Fruit fly (Drosophila melanogaster) whole organism, embryonic: ENCODE measurements around the gene SKIP.

Source experiments
- BtbVII ChIP-seq: fragments of 200-800 bp; sonication (Bioruptor generic); optimal IDR thresholded peaks from 3 replicates; lab custom pipeline; 2017; ENCODE audit warnings: missing biosample characterization, mild to moderate bottlenecking, missing genetic modification characterization
- CG10366 ChIP-seq: fragments of 200-800 bp; sonication (Bioruptor generic); IDR thresholded peaks from 2 replicates; pipeline ENCODE4 v1.3.6; 2022; ENCODE audit warnings: missing biosample characterization, missing genetic modification characterization
- CG11085 ChIP-seq: fragments of 200-800 bp; sonication (Bioruptor generic); IDR thresholded peaks from 2 replicates; pipeline ENCODE4 v1.3.6; 2022; ENCODE audit warnings: missing biosample characterization, missing genetic modification characterization
- CG14710 ChIP-seq: fragments of 200-800 bp; sonication (Bioruptor generic); optimal IDR thresholded peaks from 3 replicates; lab custom pipeline; 2019; ENCODE audit warnings: missing biosample characterization, mild to moderate bottlenecking, missing genetic modification characterization, moderate library complexity
- CG1603 ChIP-seq: fragments of 200-800 bp; sonication (Bioruptor generic); optimal IDR thresholded peaks from 2 replicates; lab custom pipeline; 2019; ENCODE audit warnings: missing biosample characterization, mild to moderate bottlenecking, missing genetic modification characterization, moderate library complexity
- CG17829 ChIP-seq: fragments of 200-800 bp; optimal IDR thresholded peaks from 2 replicates; lab custom pipeline; 2019; ENCODE audit warnings: missing biosample characterization, mild to moderate bottlenecking, missing genetic modification characterization, moderate library complexity
- CG18262 ChIP-seq: fragments of 200-800 bp; optimal IDR thresholded peaks from 3 replicates; lab custom pipeline; 2019; ENCODE audit warnings: missing biosample characterization, mild to moderate bottlenecking, missing genetic modification characterization, moderate library complexity
- CG2120 ChIP-seq: fragments of 200-800 bp; sonication (Bioruptor generic); optimal IDR thresholded peaks from 3 replicates; lab custom pipeline; 2016; ENCODE audit warnings: missing biosample characterization, missing genetic modification characterization
- CG2712 ChIP-seq: fragments of 200-800 bp; optimal IDR thresholded peaks from 3 replicates; lab custom pipeline; 2019; ENCODE audit warnings: missing biosample characterization, mild to moderate bottlenecking, missing genetic modification characterization, moderate library complexity
- CG30403 ChIP-seq: fragments of 200-800 bp; sonication (Bioruptor generic); optimal IDR thresholded peaks from 3 replicates; lab custom pipeline; 2016; ENCODE audit warnings: missing biosample characterization, missing genetic modification characterization
- CG3065 ChIP-seq: fragments of 200-800 bp; sonication (Bioruptor generic); optimal IDR thresholded peaks from 2 replicates; lab custom pipeline; 2016; ENCODE audit warnings: missing biosample characterization, missing genetic modification characterization
- CG3163 ChIP-seq: fragments of 200-800 bp; sonication (Bioruptor generic); optimal IDR thresholded peaks from 3 replicates; lab custom pipeline; 2016; ENCODE audit warnings: missing biosample characterization, missing genetic modification characterization
- CG3838 ChIP-seq: fragments of 200-800 bp; sonication (Bioruptor generic); optimal IDR thresholded peaks from 3 replicates; lab custom pipeline; 2016; ENCODE audit warnings: missing biosample characterization, missing genetic modification characterization
- CG4617 ChIP-seq: fragments of 200-800 bp; sonication (Bioruptor generic); optimal IDR thresholded peaks from 3 replicates; lab custom pipeline; 2016; ENCODE audit warnings: missing biosample characterization, missing genetic modification characterization, borderline replicate concordance
- CG6854 ChIP-seq: fragments of 200-800 bp; sonication (Bioruptor generic); optimal IDR thresholded peaks from 3 replicates; lab custom pipeline; 2017; ENCODE audit warnings: missing biosample characterization, mild to moderate bottlenecking, missing genetic modification characterization
- CG7271 ChIP-seq: fragments of 200-800 bp; sonication (Bioruptor generic); optimal IDR thresholded peaks from 2 replicates; lab custom pipeline; 2018; ENCODE audit warnings: missing biosample characterization, mild to moderate bottlenecking, missing genetic modification characterization, moderate library complexity
- CG7839 ChIP-seq: fragments of 200-800 bp; sonication (Bioruptor generic); optimal IDR thresholded peaks from 3 replicates; lab custom pipeline; 2018; ENCODE audit warnings: missing biosample characterization, mild to moderate bottlenecking, missing genetic modification characterization, moderate library complexity
- CG8765 ChIP-seq: fragments of 200-800 bp; sonication (Bioruptor generic); IDR thresholded peaks from 2 replicates; pipeline ENCODE4 v1.3.6; 2022; ENCODE audit warnings: missing biosample characterization, missing genetic modification characterization
- CG9727 ChIP-seq: fragments of 200-800 bp; sonication (Bioruptor generic); optimal IDR thresholded peaks from 3 replicates; lab custom pipeline; 2017; ENCODE audit warnings: missing biosample characterization, mild to moderate bottlenecking, missing genetic modification characterization
- CG9797 ChIP-seq: fragments of 200-800 bp; sonication (Bioruptor generic); optimal IDR thresholded peaks from 3 replicates; lab custom pipeline; 2018; ENCODE audit warnings: missing biosample characterization, mild to moderate bottlenecking, missing genetic modification characterization
- Chrac-16 ChIP-seq: fragments of 200-800 bp; sonication (Bioruptor generic); optimal IDR thresholded peaks from 3 replicates; lab custom pipeline; 2016; ENCODE audit warnings: missing biosample characterization, missing genetic modification characterization
- Dbx ChIP-seq: fragments of 200-800 bp; sonication (Bioruptor generic); IDR thresholded peaks from 3 replicates; pipeline ENCODE4 v1.3.6; 2022; ENCODE audit warnings: missing biosample characterization, missing genetic modification characterization
- Drgx ChIP-seq: fragments of 200-800 bp; sonication (Bioruptor generic); IDR thresholded peaks from 2 replicates; pipeline ENCODE4 v1.3.6; 2022; ENCODE audit warnings: missing biosample characterization, missing genetic modification characterization
- Ets65A ChIP-seq: fragments of 200-800 bp; sonication (Bioruptor generic); peaks from one replicate; lab custom pipeline; 2016; ENCODE audit warnings: missing biosample characterization, missing genetic modification characterization
- Fer1 ChIP-seq: fragments of 200-800 bp; sonication (Bioruptor generic); optimal IDR thresholded peaks from 2 replicates; lab custom pipeline; 2017; ENCODE audit warnings: missing biosample characterization, mild to moderate bottlenecking, missing genetic modification characterization
- Gug ChIP-seq: fragments of 200-800 bp; sonication (Bioruptor generic); IDR thresholded peaks from 4 replicates; pipeline ENCODE4 v1.3.6; 2022; ENCODE audit warnings: missing biosample characterization, missing genetic modification characterization
- Med ChIP-seq: fragments of 200-800 bp; sonication (Bioruptor generic); peaks from one replicate; lab custom pipeline; 2016; ENCODE audit warnings: missing biosample characterization, missing genetic modification characterization, mild to moderate bottlenecking, inconsistent platforms, moderate library complexity
- Optix ChIP-seq: fragments of 200-800 bp; sonication (Bioruptor generic); IDR thresholded peaks from 3 replicates; pipeline ENCODE4 v1.3.6; 2022; ENCODE audit warnings: missing biosample characterization, missing genetic modification characterization
- Xrp1 ChIP-seq: fragments of 200-800 bp; sonication (Bioruptor generic); IDR thresholded peaks from 2 replicates; pipeline ENCODE4 v1.3.6; 2022; ENCODE audit warnings: missing biosample characterization, missing genetic modification characterization
- bsh ChIP-seq, 2 experiments: fragments of 200-800 bp; sonication (Bioruptor generic); optimal IDR thresholded peaks; 2 replicates each; lab custom pipeline; 2017 to 2018; ENCODE audit warnings: mild to moderate bottlenecking in 2 of 2, missing biosample characterization in 2 of 2, missing genetic modification characterization in 2 of 2, moderate library complexity in 1 of 2
- cad ChIP-seq: fragments of >200 bp; optimal IDR thresholded peaks from 2 replicates; lab custom pipeline; 2017; ENCODE audit warnings: missing biosample characterization, missing genetic modification characterization
- corto ChIP-seq: fragments of 200-800 bp; sonication (Bioruptor generic); optimal IDR thresholded peaks from 2 replicates; lab custom pipeline; 2016; ENCODE audit warnings: missing biosample characterization, mild to moderate bottlenecking, missing genetic modification characterization, moderate library complexity
- dysf ChIP-seq: fragments of 200-800 bp; sonication (Bioruptor generic); IDR thresholded peaks from 3 replicates; pipeline ENCODE4 v1.3.6; 2022; ENCODE audit warnings: missing biosample characterization, missing genetic modification characterization
- emc ChIP-seq: fragments of 200-800 bp; sonication (Bioruptor generic); optimal IDR thresholded peaks from 2 replicates; lab custom pipeline; 2016; ENCODE audit warnings: missing biosample characterization, missing genetic modification characterization
- esg ChIP-seq: fragments of 200-800 bp; sonication (Bioruptor generic); conservative IDR thresholded peaks from 2 replicates; pipeline ENCODE4 v1.3.6; 2022; ENCODE audit warnings: missing biosample characterization, missing genetic modification characterization
- fd96Cb ChIP-seq: fragments of 200-800 bp; sonication (Bioruptor generic); optimal IDR thresholded peaks from 2 replicates; lab custom pipeline; 2018; ENCODE audit warnings: missing biosample characterization, mild to moderate bottlenecking, missing genetic modification characterization, moderate library complexity
- ftz-f1 ChIP-seq: fragments of 200-800 bp; sonication (Bioruptor generic); optimal IDR thresholded peaks from 2 replicates; lab custom pipeline; 2016; ENCODE audit warnings: missing biosample characterization, missing genetic modification characterization
- gem ChIP-seq: fragments of 200-800 bp; sonication (Bioruptor generic); optimal IDR thresholded peaks from 2 replicates; lab custom pipeline; 2019; ENCODE audit warnings: missing biosample characterization, mild to moderate bottlenecking, missing genetic modification characterization, moderate library complexity
- lbe ChIP-seq: fragments of 200-800 bp; sonication (Bioruptor generic); optimal IDR thresholded peaks from 2 replicates; lab custom pipeline; 2016; ENCODE audit warnings: missing biosample characterization, mild to moderate bottlenecking, missing genetic modification characterization
- nom ChIP-seq: fragments of 200-800 bp; sonication (Bioruptor generic); optimal IDR thresholded peaks from 2 replicates; lab custom pipeline; 2017; ENCODE audit warnings: missing biosample characterization, missing genetic modification characterization, mild to moderate bottlenecking, moderate library complexity, missing genetic modification reagents
- oc ChIP-seq: fragments of 200-800 bp; sonication (Bioruptor generic); optimal IDR thresholded peaks from 2 replicates; lab custom pipeline; 2018; ENCODE audit warnings: missing biosample characterization, mild to moderate bottlenecking, missing genetic modification characterization, moderate library complexity
- rib ChIP-seq: fragments of 200-800 bp; sonication (Bioruptor generic); IDR thresholded peaks from 2 replicates; pipeline ENCODE4 v1.3.6; 2022; ENCODE audit warnings: missing biosample characterization, missing genetic modification characterization
- row ChIP-seq: fragments of 200-800 bp; sonication (Bioruptor generic); IDR thresholded peaks from 3 replicates; pipeline ENCODE4 v1.3.6; 2022; ENCODE audit warnings: missing biosample characterization, missing genetic modification characterization
- sens ChIP-seq: fragments of 200-800 bp; sonication (Bioruptor generic); peaks from one replicate; lab custom pipeline; 2016; ENCODE audit warnings: missing biosample characterization, missing genetic modification characterization
- sqz ChIP-seq: fragments of 200-800 bp; sonication (Bioruptor generic); optimal IDR thresholded peaks from 3 replicates; lab custom pipeline; 2018; ENCODE audit warnings: missing biosample characterization, mild to moderate bottlenecking, missing genetic modification characterization
- tio ChIP-seq: fragments of 200-800 bp; sonication (Bioruptor generic); optimal IDR thresholded peaks from 2 replicates; lab custom pipeline; 2017; ENCODE audit warnings: missing biosample characterization, missing genetic modification characterization, inconsistent platforms

The SKIP gene

dm6 chr3R:22185676-22186075, 52.0 kb downstream of the SKIP start:
- TF ChIP-seq sens (GFP tag; lab: Kevin White, UChicago) (peak; percentile 48), bsh (GFP tag; optimal IDR thresholded peaks at IDR 0.05; lab: Kevin White, UChicago) (peak in 1 of 2 experiments; percentile 10), nom (GFP tag; lab: Kevin White, UChicago) (peak; percentile 23), CG3838 (GFP tag; lab: Kevin White, UChicago) (no peak), Drgx (peak; percentile 77), corto (peak; percentile 25), gem (tag; lab: Kevin White, UChicago) (peak; percentile 19), CG1603 (peak; percentile 9), BtbVII (GFP tag; lab: Kevin White, UChicago) (no peak)

dm6 chr3R:22187852-22188251, 54.2 kb downstream of the SKIP start:
- TF ChIP-seq CG4617 (GFP tag; lab: Kevin White, UChicago) (no peak), sqz (no peak), Gug (GFP tag; lab: Robert Waterston, UW) (no peak), emc (GFP tag; lab: Kevin White, UChicago) (no peak), ftz-f1 (GFP tag; lab: Kevin White, UChicago) (no peak), sens (GFP tag; lab: Kevin White, UChicago) (peak; percentile 53), oc (tag; lab: Kevin White, UChicago) (no peak)

dm6 chr3R:22193517-22193916, 59.9 kb downstream of the SKIP start:
- TF ChIP-seq Dbx (GFP tag; lab: Robert Waterston, UW) (no peak), CG6854 (GFP tag; lab: Kevin White, UChicago) (no peak), lbe (GFP tag; lab: Kevin White, UChicago) (peak; percentile 71), tio (GFP tag; lab: Kevin White, UChicago) (peak; percentile 9), nom (GFP tag; lab: Kevin White, UChicago) (peak; percentile 53), CG18262 (tag; lab: Kevin White, UChicago) (no peak), rib (GFP tag; lab: Robert Waterston, UW) (no peak), CG11085 (no peak), Chrac-16 (GFP tag; lab: Kevin White, UChicago) (no peak), CG8765 (GFP tag; lab: Robert Waterston, UW) (no peak), CG3163 (GFP tag; lab: Kevin White, UChicago) (no peak), Ets65A (GFP tag; lab: Kevin White, UChicago) (peak; percentile 83), corto (peak; percentile 57), Xrp1 (GFP tag; lab: Robert Waterston, UW) (0 out of 2 replicates have a peak, but pooled peaks have one; percentile 20), sens (GFP tag; lab: Kevin White, UChicago) (peak; percentile 48), Fer1 (GFP tag; lab: Kevin White, UChicago) (no peak)

DNA sequence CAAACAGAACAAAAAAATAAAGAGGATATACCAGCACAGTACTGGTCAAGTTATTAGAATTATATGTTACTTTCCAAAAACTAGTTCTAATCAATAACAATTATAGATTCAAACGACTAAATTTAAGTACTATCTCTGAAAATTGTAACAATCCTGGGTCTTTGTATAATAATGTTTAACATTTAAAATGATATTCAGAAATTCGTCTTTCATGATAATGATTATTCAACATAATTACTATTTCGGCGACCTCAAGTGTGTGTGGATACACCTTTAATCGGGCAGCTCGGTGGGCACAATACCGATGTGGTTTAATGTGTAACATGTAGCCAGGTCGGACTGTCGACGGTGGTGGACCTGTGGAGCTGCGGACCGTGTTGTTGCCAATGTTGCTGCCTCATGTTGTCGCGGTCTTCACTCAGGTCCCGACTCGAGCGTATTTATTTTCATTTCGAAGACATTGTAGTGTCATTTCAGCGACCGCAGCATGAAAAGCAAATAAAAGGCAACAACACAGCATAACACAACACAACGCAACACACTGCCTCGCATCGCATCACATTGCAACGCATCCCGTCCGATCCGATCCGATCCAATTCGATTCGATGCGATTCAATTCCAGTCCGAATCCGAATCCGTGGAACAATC, 61.3 kb downstream of the SKIP start:
- TF ChIP-seq CG3065 (GFP tag; lab: Kevin White, UChicago) (no peak), row (0 out of 3 replicates have a peak, but pooled peaks have one; percentile 30), cad (GFP tag; lab: Kevin White, UChicago) (no peak), CG30403 (GFP tag; lab: Kevin White, UChicago) (no peak), dysf (GFP tag; lab: Robert Waterston, UW) (no peak), CG18262 (tag; lab: Kevin White, UChicago) (peak; percentile 9), CG2712 (tag; lab: Kevin White, UChicago) (peak; percentile 1), CG9727 (GFP tag; lab: Kevin White, UChicago) (peak; percentile 14), esg (GFP tag; lab: Robert Waterston, UW) (no peak), CG10366 (GFP tag; lab: Robert Waterston, UW) (no peak), CG14710 (peak; percentile 6), Xrp1 (GFP tag; lab: Robert Waterston, UW) (no peak), CG7839 (tag; lab: Kevin White, UChicago) (no peak), fd96Cb (tag; lab: Kevin White, UChicago) (no peak), CG2120 (GFP tag; lab: Kevin White, UChicago) (no peak), CG9797 (GFP tag; lab: Kevin White, UChicago) (no peak), Optix (GFP tag; lab: Robert Waterston, UW) (no peak), CG17829 (no peak), sens (GFP tag; lab: Kevin White, UChicago) (peak; percentile 15), CG7271 (tag; lab: Kevin White, UChicago) (no peak), Med (GFP tag; lab: Kevin White, UChicago) (peak; percentile 31)
